Worm (Caenorhabditis elegans): ENCODE results near the gene F13B6.1.

F13B6.1 gene

ce11 chrIV:7497750-7498149 lies 41.4 kb downstream of the F13B6.1 start, which contains the start of gene egas-4:
egas-4 (minus strand) TSS chrIV:7497850.
- TF ChIP-seq pes-1 (GFP tag; IDR thresholded peaks at IDR 0.05) (no peak), B0310.2 (tag; optimal IDR thresholded peaks at IDR 0.05) (no peak), ceh-36 (tag; optimal IDR thresholded peaks at IDR 0.05) (no peak), tbx-37 (GFP tag; conservative IDR thresholded peaks at IDR 0.05) (no peak), sea-1 (GFP tag; conservative IDR thresholded peaks at IDR 0.05) (no peak), hmg-4 (GFP tag; optimal IDR thresholded peaks at IDR 0.05) (no peak), scrt-1 (GFP tag; IDR thresholded peaks at IDR 0.05) (no peak), ets-7 (tag; optimal IDR thresholded peaks at IDR 0.05) (no peak), aly-1 (tag; optimal IDR thresholded peaks at IDR 0.05) (no peak), ama-1 (optimal IDR thresholded peaks at IDR 0.05) (no peak), flt-1 (GFP tag; IDR thresholded peaks at IDR 0.05) (no peak), hnd-1 (tag; optimal IDR thresholded peaks at IDR 0.05) (no peak), tra-4 (tag; optimal IDR thresholded peaks at IDR 0.05) (no peak), hmbx-1 (tag; optimal IDR thresholded peaks at IDR 0.05) (no peak), tbx-11 (GFP tag; IDR thresholded peaks at IDR 0.05) (no peak), ceh-13 (GFP tag; optimal IDR thresholded peaks at IDR 0.05) (no peak), F13C5.2 (tag; optimal IDR thresholded peaks at IDR 0.05) (no peak)

- TF ChIP-seq ets-7 (tag; optimal IDR thresholded peaks at IDR 0.05) (no peak), ceh-36 (tag; optimal IDR thresholded peaks at IDR 0.05) (no peak), B0310.2 (tag; optimal IDR thresholded peaks at IDR 0.05) (no peak), flt-1 (GFP tag; IDR thresholded peaks at IDR 0.05) (no peak)
Observed at ce11 chrIV:7499302-7499701, 43.0 kb downstream of the F13B6.1 start.

ce11 chrIV:7500924-7501323 lies 44.6 kb downstream of the F13B6.1 start:
- TF ChIP-seq flt-1 (GFP tag; IDR thresholded peaks at IDR 0.05) (no peak), hmbx-1 (tag; optimal IDR thresholded peaks at IDR 0.05) (no peak), tra-4 (tag; optimal IDR thresholded peaks at IDR 0.05) (no peak), ama-1 (optimal IDR thresholded peaks at IDR 0.05) (no peak), tbx-11 (GFP tag; IDR thresholded peaks at IDR 0.05) (no peak), ets-7 (tag; optimal IDR thresholded peaks at IDR 0.05) (no peak), hnd-1 (tag; optimal IDR thresholded peaks at IDR 0.05) (no peak), F13C5.2 (tag; optimal IDR thresholded peaks at IDR 0.05) (no peak), pes-1 (GFP tag; IDR thresholded peaks at IDR 0.05) (no peak)

- TF ChIP-seq B0310.2 (tag; optimal IDR thresholded peaks at IDR 0.05) (no peak), tbx-37 (GFP tag; conservative IDR thresholded peaks at IDR 0.05) (no peak), tbx-11 (GFP tag; IDR thresholded peaks at IDR 0.05) (no peak)
Observed at ce11 chrIV:7501337-7501736, 45.0 kb downstream of the F13B6.1 start, which contains the start of gene F55G1.15. F55G1.15 (minus strand) TSS chrIV:7501437.

ce11 chrIV:7503322-7503721 lies 47.0 kb downstream of the F13B6.1 start, which contains the start of gene glt-6:
glt-6 (plus strand) TSS chrIV:7503622.
- TF ChIP-seq B0310.2 (tag; optimal IDR thresholded peaks at IDR 0.05) = no peak
- no peak for TF ChIP-seq scrt-1 (GFP tag; IDR thresholded peaks at IDR 0.05)
- TF ChIP-seq tra-4 (tag; optimal IDR thresholded peaks at IDR 0.05) = no peak
- TF ChIP-seq hmbx-1 (tag; optimal IDR thresholded peaks at IDR 0.05) = no peak
- TF ChIP-seq sea-1 (GFP tag; conservative IDR thresholded peaks at IDR 0.05) = no peak
- no peak for TF ChIP-seq ets-7 (tag; optimal IDR thresholded peaks at IDR 0.05)
- TF ChIP-seq pes-1 (GFP tag; IDR thresholded peaks at IDR 0.05) = no peak
- no peak for TF ChIP-seq aly-1 (tag; optimal IDR thresholded peaks at IDR 0.05)
- no peak for TF ChIP-seq tbx-11 (GFP tag; IDR thresholded peaks at IDR 0.05)
- TF ChIP-seq hnd-1 (tag; optimal IDR thresholded peaks at IDR 0.05) = no peak
- TF ChIP-seq ceh-13 (GFP tag; optimal IDR thresholded peaks at IDR 0.05) = no peak
- no peak for TF ChIP-seq hmg-4 (GFP tag; optimal IDR thresholded peaks at IDR 0.05)
- no peak for TF ChIP-seq ceh-36 (tag; optimal IDR thresholded peaks at IDR 0.05)
- no peak for TF ChIP-seq tbx-37 (GFP tag; conservative IDR thresholded peaks at IDR 0.05)
- no peak for TF ChIP-seq ama-1 (optimal IDR thresholded peaks at IDR 0.05)
- TF ChIP-seq flt-1 (GFP tag; IDR thresholded peaks at IDR 0.05) = no peak
- TF ChIP-seq F13C5.2 (tag; optimal IDR thresholded peaks at IDR 0.05) = no peak

ce11 chrIV:7505866-7506488 lies 49.7 kb downstream of the F13B6.1 start:
- TF ChIP-seq hmbx-1 (tag; optimal IDR thresholded peaks at IDR 0.05) (no peak), tbx-37 (GFP tag; conservative IDR thresholded peaks at IDR 0.05) (no peak), tbx-11 (GFP tag; IDR thresholded peaks at IDR 0.05) (no peak), tra-4 (tag; optimal IDR thresholded peaks at IDR 0.05) (no peak), sea-1 (GFP tag; conservative IDR thresholded peaks at IDR 0.05) (no peak), hnd-1 (tag; optimal IDR thresholded peaks at IDR 0.05) (no peak), aly-1 (tag; optimal IDR thresholded peaks at IDR 0.05) (no peak), F13C5.2 (tag; optimal IDR thresholded peaks at IDR 0.05) (no peak), B0310.2 (tag; optimal IDR thresholded peaks at IDR 0.05) (no peak), scrt-1 (GFP tag; IDR thresholded peaks at IDR 0.05) (no peak), ceh-13 (GFP tag; optimal IDR thresholded peaks at IDR 0.05) (no peak), ceh-36 (tag; optimal IDR thresholded peaks at IDR 0.05) (no peak), ama-1 (optimal IDR thresholded peaks at IDR 0.05) (no peak), ets-7 (tag; optimal IDR thresholded peaks at IDR 0.05) (no peak), pes-1 (GFP tag; IDR thresholded peaks at IDR 0.05) (no peak), hmg-4 (GFP tag; optimal IDR thresholded peaks at IDR 0.05) (no peak), flt-1 (GFP tag; IDR thresholded peaks at IDR 0.05) (no peak)

- no peak for TF ChIP-seq B0310.2 (tag; optimal IDR thresholded peaks at IDR 0.05)
- TF ChIP-seq tbx-11 (GFP tag; IDR thresholded peaks at IDR 0.05) = no peak
- TF ChIP-seq hmg-4 (GFP tag; optimal IDR thresholded peaks at IDR 0.05) = no peak
- no peak for TF ChIP-seq tra-4 (tag; optimal IDR thresholded peaks at IDR 0.05)
- TF ChIP-seq F13C5.2 (tag; optimal IDR thresholded peaks at IDR 0.05) = no peak
- TF ChIP-seq sea-1 (GFP tag; conservative IDR thresholded peaks at IDR 0.05) = no peak
- TF ChIP-seq hnd-1 (tag; optimal IDR thresholded peaks at IDR 0.05) = no peak
- no peak for TF ChIP-seq tbx-37 (GFP tag; conservative IDR thresholded peaks at IDR 0.05)
- no peak for TF ChIP-seq hmbx-1 (tag; optimal IDR thresholded peaks at IDR 0.05)
- TF ChIP-seq ets-7 (tag; optimal IDR thresholded peaks at IDR 0.05) = no peak
- TF ChIP-seq ama-1 (optimal IDR thresholded peaks at IDR 0.05) = no peak
- TF ChIP-seq aly-1 (tag; optimal IDR thresholded peaks at IDR 0.05) = no peak
- TF ChIP-seq flt-1 (GFP tag; IDR thresholded peaks at IDR 0.05) = no peak
- TF ChIP-seq pes-1 (GFP tag; IDR thresholded peaks at IDR 0.05) = no peak
- no peak for TF ChIP-seq ceh-13 (GFP tag; optimal IDR thresholded peaks at IDR 0.05)
- TF ChIP-seq ceh-36 (tag; optimal IDR thresholded peaks at IDR 0.05) = no peak
- no peak for TF ChIP-seq scrt-1 (GFP tag; IDR thresholded peaks at IDR 0.05)
Observed at ce11 chrIV:7506711-7507110, 50.4 kb downstream of the F13B6.1 start.

Data from whole organism, early embryonic.